Worm (Caenorhabditis elegans) whole organism, young adult: ENCODE measurements around the gene R03A10.5.

Experiments
- B0035.1 ChIP-seq: sonication (generic microtip); optimal IDR thresholded peaks from 2 replicates; lab custom pipeline; 2016; ENCODE audit warnings: missing genetic modification characterization, mild to moderate bottlenecking, missing compliant biosample characterization, missing genotype, missing genetic modification reagents
- D2030.7 ChIP-seq: fragments of 200-800 bp; sonication (Bioruptor generic); IDR thresholded peaks from 2 replicates; pipeline ENCODE4 v1.3.6; 2022; ENCODE audit warnings: missing genetic modification reagents, missing genetic modification characterization, missing compliant biosample characterization
- F10E7.11 ChIP-seq: sonication (generic microtip); optimal IDR thresholded peaks from 2 replicates; lab custom pipeline; 2017; ENCODE audit warnings: mild to moderate bottlenecking, missing genetic modification characterization, moderate library complexity, missing compliant biosample characterization
- F22D6.2 ChIP-seq: sonication (generic microtip); optimal IDR thresholded peaks from 2 replicates; lab custom pipeline; 2016; ENCODE audit warnings: mild to moderate bottlenecking, missing genetic modification characterization, missing compliant biosample characterization
- F37B4.10 ChIP-seq: fragments of 200-800 bp; sonication (Bioruptor generic); IDR thresholded peaks from 2 replicates; pipeline ENCODE4 v1.3.6; 2022; ENCODE audit warnings: missing genetic modification characterization, missing compliant biosample characterization
- F55B11.4 ChIP-seq: sonication (generic microtip); optimal IDR thresholded peaks from 2 replicates; lab custom pipeline; 2016; ENCODE audit warnings: missing compliant biosample characterization, missing genetic modification characterization, borderline replicate concordance; ENCODE audit not compliant: insufficient read depth
- K11D2.4 ChIP-seq: fragments of 200-800 bp; sonication (Bioruptor generic); IDR thresholded peaks from 2 replicates; pipeline ENCODE4 v1.3.6; 2022; ENCODE audit warnings: missing genetic modification reagents, missing genetic modification characterization, missing compliant biosample characterization
- T26A5.8 ChIP-seq: sonication (generic microtip); optimal IDR thresholded peaks from 2 replicates; lab custom pipeline; 2016; ENCODE audit warnings: missing genetic modification characterization, missing compliant biosample characterization
- Y56A3A.18 ChIP-seq: fragments of 200-800 bp; sonication (Bioruptor generic); IDR thresholded peaks from 2 replicates; pipeline ENCODE4 v1.3.6; 2022; ENCODE audit warnings: missing genetic modification reagents, missing genetic modification characterization, missing compliant biosample characterization
- ZK185.1 ChIP-seq: sonication (generic microtip); optimal IDR thresholded peaks from 2 replicates; lab custom pipeline; 2016; ENCODE audit warnings: mild to moderate bottlenecking, missing genetic modification characterization, missing compliant biosample characterization; ENCODE audit not compliant: poor library complexity, severe bottlenecking
- attf-5 ChIP-seq: fragments of 200-800 bp; sonication (Bioruptor generic); optimal IDR thresholded peaks from 2 replicates; lab custom pipeline; 2018; ENCODE audit warnings: mild to moderate bottlenecking, missing genetic modification characterization, missing compliant biosample characterization
- bed-1 ChIP-seq: fragments of 200-800 bp; sonication (Bioruptor generic); IDR thresholded peaks from 2 replicates; pipeline ENCODE4 v1.3.6; 2022; ENCODE audit warnings: missing genetic modification reagents, missing genetic modification characterization, missing compliant biosample characterization
- ceh-27 ChIP-seq: fragments of 200-800 bp; sonication (Bioruptor generic); optimal IDR thresholded peaks from 2 replicates; lab custom pipeline; 2018; ENCODE audit warnings: mild to moderate bottlenecking, missing genetic modification characterization, moderate library complexity, missing compliant biosample characterization
- die-1 ChIP-seq: sonication (generic microtip); optimal IDR thresholded peaks from 2 replicates; lab custom pipeline; 2016; ENCODE audit warnings: missing genotype, mild to moderate bottlenecking, missing genetic modification characterization, missing compliant biosample characterization
- egrh-3 ChIP-seq: fragments of 200-800 bp; sonication (Bioruptor generic); IDR thresholded peaks from 2 replicates; pipeline ENCODE4 v1.3.6; 2022; ENCODE audit warnings: missing genetic modification reagents, missing genetic modification characterization, missing compliant biosample characterization
- ets-4 ChIP-seq: fragments of 200-800 bp; sonication (Bioruptor generic); optimal IDR thresholded peaks from 2 replicates; lab custom pipeline; 2018; ENCODE audit warnings: mild to moderate bottlenecking, missing genetic modification characterization, missing compliant biosample characterization
- fkh-3 ChIP-seq: sonication (generic microtip); optimal IDR thresholded peaks from 2 replicates; lab custom pipeline; 2016; ENCODE audit warnings: mild to moderate bottlenecking, missing genetic modification characterization, missing compliant biosample characterization
- him-1 ChIP-seq: sonication (generic microtip); optimal IDR thresholded peaks from 2 replicates; lab custom pipeline; 2016; ENCODE audit warnings: missing genotype, missing genetic modification reagents, missing genetic modification characterization, missing compliant biosample characterization
- hlh-12 ChIP-seq: sonication (generic microtip); optimal IDR thresholded peaks from 2 replicates; lab custom pipeline; 2016; ENCODE audit warnings: missing genetic modification characterization, missing compliant biosample characterization
- hmg-1.2 ChIP-seq: fragments of 200-800 bp; sonication (Bioruptor generic); IDR thresholded peaks from 2 replicates; pipeline ENCODE4 v1.3.6; 2022; ENCODE audit warnings: missing genetic modification reagents, missing genetic modification characterization, missing compliant biosample characterization
- hmg-20 ChIP-seq: fragments of 200-800 bp; sonication (Bioruptor generic); IDR thresholded peaks from 2 replicates; pipeline ENCODE4 v1.3.6; 2022; ENCODE audit warnings: missing genetic modification reagents, missing genetic modification characterization, missing compliant biosample characterization
- hsf-1 ChIP-seq: fragments of 200-800 bp; sonication (Bioruptor generic); IDR thresholded peaks from 2 replicates; pipeline ENCODE4 v1.3.6; 2022; ENCODE audit warnings: missing genetic modification reagents, missing genetic modification characterization, missing compliant biosample characterization
- lag-1 ChIP-seq: fragments of 200-800 bp; sonication (Bioruptor generic); IDR thresholded peaks from 2 replicates; pipeline ENCODE4 v1.3.6; 2022; ENCODE audit warnings: missing genetic modification reagents, missing genetic modification characterization, missing compliant biosample characterization
- mcd-1 ChIP-seq: fragments of 200-800 bp; sonication (Bioruptor generic); IDR thresholded peaks from 2 replicates; pipeline ENCODE4 v1.3.6; 2022; ENCODE audit warnings: missing genetic modification reagents, missing genetic modification characterization, missing compliant biosample characterization
- mel-28 ChIP-seq: sonication (generic microtip); optimal IDR thresholded peaks from 2 replicates; lab custom pipeline; 2016; ENCODE audit warnings: borderline replicate concordance, mild to moderate bottlenecking, missing genetic modification characterization, missing compliant biosample characterization
- nfya-1 ChIP-seq: sonication (generic microtip); optimal IDR thresholded peaks from 2 replicates; lab custom pipeline; 2017; ENCODE audit warnings: antibody characterized with exemption, missing compliant biosample characterization, missing genetic modification characterization, borderline replicate concordance; ENCODE audit not compliant: insufficient read depth
- nfya-2 ChIP-seq: fragments of 200-800 bp; sonication (Bioruptor generic); IDR thresholded peaks from 2 replicates; pipeline ENCODE4 v1.3.6; 2022; ENCODE audit warnings: missing genetic modification reagents, missing genetic modification characterization, missing compliant biosample characterization
- nhr-120 ChIP-seq: fragments of 200-800 bp; sonication (Bioruptor generic); IDR thresholded peaks from 2 replicates; pipeline ENCODE4 v1.3.6; 2022; ENCODE audit warnings: missing genetic modification characterization, missing compliant biosample characterization
- nhr-80 ChIP-seq: sonication (generic microtip); optimal IDR thresholded peaks from 2 replicates; lab custom pipeline; 2016; ENCODE audit warnings: missing genetic modification characterization, missing compliant biosample characterization
- rec-8 ChIP-seq, 2 experiments: sonication (generic microtip); optimal IDR thresholded peaks; 2 replicates each; lab custom pipeline; 2016; ENCODE audit warnings: mild to moderate bottlenecking in 2 of 2, missing genetic modification characterization in 2 of 2, missing genetic modification reagents in 2 of 2, missing genotype in 2 of 2, missing biosample characterization in 1 of 2, missing compliant biosample characterization in 1 of 2, moderate library complexity in 1 of 2
- sdz-38 ChIP-seq: sonication (generic microtip); optimal IDR thresholded peaks from 2 replicates; lab custom pipeline; 2016; ENCODE audit warnings: missing genotype, missing genetic modification characterization, missing compliant biosample characterization
- snpc-1.1 ChIP-seq: sonication (generic microtip); optimal IDR thresholded peaks from 2 replicates; lab custom pipeline; 2017; ENCODE audit warnings: missing genetic modification characterization, mild to moderate bottlenecking, missing compliant biosample characterization, antibody characterized with exemption, moderate library complexity, missing genotype, missing genetic modification reagents; ENCODE audit not compliant: insufficient read depth
- snpc-1.3 ChIP-seq: sonication (generic microtip); optimal IDR thresholded peaks from 2 replicates; lab custom pipeline; 2017; ENCODE audit warnings: missing genetic modification characterization, mild to moderate bottlenecking, missing compliant biosample characterization, antibody characterized with exemption, moderate library complexity, missing genotype, missing genetic modification reagents; ENCODE audit not compliant: insufficient read depth
- snpc-3.4 ChIP-seq: sonication (generic microtip); optimal IDR thresholded peaks from 2 replicates; lab custom pipeline; 2017; ENCODE audit warnings: missing genetic modification characterization, mild to moderate bottlenecking, missing compliant biosample characterization, antibody characterized with exemption, moderate library complexity, missing genotype, missing genetic modification reagents
- somi-1 ChIP-seq: fragments of 200-800 bp; sonication (Bioruptor generic); optimal IDR thresholded peaks from 2 replicates; lab custom pipeline; 2018; ENCODE audit warnings: mild to moderate bottlenecking, missing genetic modification characterization, missing compliant biosample characterization
- unc-130 ChIP-seq: sonication (generic microtip); optimal IDR thresholded peaks from 2 replicates; lab custom pipeline; 2016; ENCODE audit warnings: missing genetic modification reagents, missing genetic modification characterization, missing compliant biosample characterization
- zfh-2 ChIP-seq: fragments of 200-800 bp; sonication (Bioruptor generic); conservative IDR thresholded peaks from 2 replicates; pipeline ENCODE4 v1.3.6; 2022; ENCODE audit warnings: missing genetic modification reagents, missing genetic modification characterization, missing compliant biosample characterization
- ztf-26 ChIP-seq: sonication (generic microtip); optimal IDR thresholded peaks from 2 replicates; lab custom pipeline; 2017; ENCODE audit warnings: missing genetic modification characterization, missing compliant biosample characterization

The R03A10.5 gene

ce11 chrX:15478717-15479116 is 32.2 kb downstream of the R03A10.5 start, which contains the start of gene gcy-36 (continued):
- no peak for TF ChIP-seq mel-28
- TF ChIP-seq Y56A3A.18, result no peak
- no peak for TF ChIP-seq F22D6.2 (tag; lab: Kevin White, UChicago)
- TF ChIP-seq ceh-27 (GFP tag; lab: Kevin White, UChicago), result no peak
- TF ChIP-seq mcd-1 (GFP tag; lab: Robert Waterston, UW), result no peak
- TF ChIP-seq ZK185.1 (tag; lab: Kevin White, UChicago), result no peak
- no peak for TF ChIP-seq fkh-3 (tag; lab: Kevin White, UChicago)
- TF ChIP-seq snpc-3.4 (tag; lab: Kevin White, UChicago), result no peak
- TF ChIP-seq nhr-120, result no peak

DNA sequence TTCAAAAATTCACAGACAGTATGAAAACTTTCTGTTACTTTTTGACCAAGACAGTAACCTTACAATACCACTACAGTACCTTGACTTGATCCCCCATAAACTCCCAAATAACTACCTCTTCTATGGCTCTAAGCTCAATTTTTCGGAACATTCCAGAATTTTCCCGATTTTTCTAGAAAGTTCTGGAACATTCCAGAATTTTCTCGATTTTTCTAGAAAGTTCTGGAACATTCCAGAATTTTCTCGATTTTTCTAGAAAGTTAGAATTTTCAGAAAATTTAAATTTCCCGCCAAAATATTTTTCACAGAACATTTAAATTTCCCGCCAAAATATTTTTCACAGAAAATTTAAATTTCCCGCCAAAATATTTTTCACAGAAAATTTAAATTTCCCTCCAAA is 35.5 kb downstream of the R03A10.5 start:
- TF ChIP-seq hsf-1, result peak; percentile 91
- TF ChIP-seq, all 124 proteins: peak for 1; not testable (repeated sequence) for 123

DNA sequence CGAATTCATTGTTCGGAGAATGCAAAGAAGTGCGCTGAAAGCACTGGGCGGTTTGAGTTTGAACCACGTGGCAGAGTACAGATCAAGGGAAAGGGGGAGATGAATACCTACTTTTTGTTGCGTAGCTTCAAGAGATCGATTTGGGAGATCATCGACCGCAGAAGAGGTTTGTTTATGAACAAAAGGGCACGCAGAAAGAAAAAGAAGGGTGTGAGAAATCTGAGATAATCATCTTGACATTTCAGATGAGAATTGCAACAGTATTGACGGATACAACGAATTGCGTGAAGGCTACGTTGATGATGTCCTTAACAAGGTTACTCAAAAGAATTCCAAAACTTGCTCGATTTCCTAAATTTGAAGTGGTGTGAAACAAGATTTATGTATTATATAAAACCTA is 38.7 kb downstream of the R03A10.5 start:
- no peak for TF ChIP-seq attf-5 (GFP tag; lab: Kevin White, UChicago)
- no peak for TF ChIP-seq nhr-80 (tag; lab: Kevin White, UChicago)
- TF ChIP-seq rec-8 (tag; optimal IDR thresholded peaks at IDR 0.05; lab: Kevin White, UChicago), result no peak
- TF ChIP-seq die-1, result no peak
- TF ChIP-seq somi-1 (GFP tag; lab: Kevin White, UChicago), result no peak
- no peak for TF ChIP-seq sdz-38 (tag; lab: Kevin White, UChicago)
- no peak for TF ChIP-seq him-1
- TF ChIP-seq nhr-120, result no peak
- no peak for TF ChIP-seq nfya-2 (GFP tag; lab: Robert Waterston, UW)
- TF ChIP-seq bed-1 (GFP tag; lab: Robert Waterston, UW), result no peak
- no peak for TF ChIP-seq hmg-20 (GFP tag; lab: Robert Waterston, UW)
- no peak for TF ChIP-seq unc-130 (GFP tag; lab: Kevin White, UChicago)
- TF ChIP-seq T26A5.8 (tag; lab: Kevin White, UChicago), result no peak
- TF ChIP-seq B0035.1 (tag; lab: Kevin White, UChicago), result no peak
- no peak for TF ChIP-seq F55B11.4 (tag; lab: Kevin White, UChicago)

ce11 chrX:15487162-15487561 is 40.6 kb downstream of the R03A10.5 start:
- TF ChIP-seq snpc-1.3 (tag; lab: Kevin White, UChicago) (no peak), F10E7.11 (tag; lab: Kevin White, UChicago) (no peak), hlh-12 (tag; lab: Kevin White, UChicago) (no peak), hmg-1.2 (GFP tag; lab: Robert Waterston, UW) (0 out of 2 replicates have a peak, but pooled peaks have one; percentile 7), D2030.7 (no peak), K11D2.4 (GFP tag; lab: Robert Waterston, UW) (no peak), lag-1 (GFP tag; lab: Robert Waterston, UW) (no peak), B0035.1 (tag; lab: Kevin White, UChicago) (no peak), F37B4.10 (GFP tag; lab: Robert Waterston, UW) (no peak), ztf-26 (tag; lab: Kevin White, UChicago) (no peak), snpc-1.1 (tag; lab: Kevin White, UChicago) (no peak), zfh-2 (GFP tag; lab: Robert Waterston, UW) (peak; percentile 51; the same call in 1 of the 2 replicates), egrh-3 (GFP tag; lab: Robert Waterston, UW) (peak; percentile 19; the same call in 1 of the 2 replicates), ets-4 (GFP tag; lab: Kevin White, UChicago) (no peak), nfya-1 (tag; lab: Kevin White, UChicago) (no peak)
